Fruit fly (Drosophila melanogaster): ENCODE measurements around the gene CG7201.

The CG7201 gene

dm6 chr3L:8340264-8341095, 45.4 kb upstream of the CG7201 start, which contains the start of the genes Prim1 and CG7083 (continued):
- TF ChIP-seq Sry-β (GFP tag; optimal IDR thresholded peaks at IDR 0.05) (no peak), HLH3B (GFP tag; IDR thresholded peaks at IDR 0.05) (no peak; the same call in 1 of the 2 replicates), lmd (GFP tag; IDR thresholded peaks at IDR 0.05) (no peak), Dek (tag; optimal IDR thresholded peaks at IDR 0.05) (no peak), CG8924 (tag; optimal IDR thresholded peaks at IDR 0.05) (peak; percentile 49), CG11093 (GFP tag; IDR thresholded peaks at IDR 0.05) (no peak), CG9876 (GFP tag; optimal IDR thresholded peaks at IDR 0.05) (peak; percentile 18), sr (GFP tag; IDR thresholded peaks at IDR 0.05) (no peak), Chrac-16 (GFP tag; optimal IDR thresholded peaks at IDR 0.05) (peak; percentile 55), sisA (GFP tag; IDR thresholded peaks at IDR 0.05) (0 out of 2 replicates have a peak, but pooled peaks have one; percentile 22), ranshi (GFP tag; IDR thresholded peaks at IDR 0.05) (0 out of 2 replicates have a peak, but pooled peaks have one; percentile 41), Max (GFP tag; optimal IDR thresholded peaks at IDR 0.05) (peak; percentile 72), nau (GFP tag; optimal IDR thresholded peaks at IDR 0.05) (no peak), Bgb (GFP tag; IDR thresholded peaks at IDR 0.05; ENCODE audit: partially characterized antibody) (peak; percentile 29; the same call in 1 of the 2 replicates), onecut (GFP tag; IDR thresholded peaks at IDR 0.05) (peak; percentile 24; the same call in 1 of the 2 replicates), toy (GFP tag; IDR thresholded peaks at IDR 0.05) (no peak), CG34224 (GFP tag; IDR thresholded peaks at IDR 0.05; ENCODE audit: partially characterized antibody) (no peak), CG17912 (GFP tag; optimal IDR thresholded peaks at IDR 0.05) (no peak), en (GFP tag; optimal IDR thresholded peaks at IDR 0.05) (peak; percentile 32), Pdp1 (GFP tag; optimal IDR thresholded peaks at IDR 0.05) (peak; percentile 57 to 90), schlank (tag; optimal IDR thresholded peaks at IDR 0.05) (no peak), CG2712 (tag; optimal IDR thresholded peaks at IDR 0.05) (peak; percentile 55), Antp (GFP tag; optimal IDR thresholded peaks at IDR 0.05) (peak; percentile 60), peb (GFP tag; IDR thresholded peaks at IDR 0.05) (no peak), run (tag; optimal IDR thresholded peaks at IDR 0.05) (no peak), C15 (GFP tag; IDR thresholded peaks at IDR 0.05) (no peak), nerfin-1 (tag; optimal IDR thresholded peaks at IDR 0.05) (peak; percentile 46), Atf6 (GFP tag; IDR thresholded peaks at IDR 0.05) (peak; percentile 34; the same call in 1 of the 2 replicates), CG17385 (GFP tag; optimal IDR thresholded peaks at IDR 0.05) (peak; percentile 60), CG10959 (GFP tag; IDR thresholded peaks at IDR 0.05) (peak; percentile 32; the same call in 1 of the 2 replicates), org-1 (GFP tag; optimal IDR thresholded peaks at IDR 0.05) (no peak), CG30431 (GFP tag; optimal IDR thresholded peaks at IDR 0.05) (peak; percentile 23), CG9797 (GFP tag; optimal IDR thresholded peaks at IDR 0.05) (peak; percentile 19), CG12659 (GFP tag; optimal IDR thresholded peaks at IDR 0.05) (peak; percentile 47), Fer1 (GFP tag; optimal IDR thresholded peaks at IDR 0.05) (peak; percentile 59), Meics (GFP tag; optimal IDR thresholded peaks at IDR 0.05) (peak; percentile 58), BtbVII (GFP tag; optimal IDR thresholded peaks at IDR 0.05) (peak; percentile 44), esg (GFP tag; conservative IDR thresholded peaks at IDR 0.05) (no peak), Dip3 (GFP tag; optimal IDR thresholded peaks at IDR 0.05) (peak; percentile 22), CG4617 (GFP tag; optimal IDR thresholded peaks at IDR 0.05; ENCODE audit: borderline replicate concordance) (peak; percentile 84), fd96Cb (tag; optimal IDR thresholded peaks at IDR 0.05) (no peak), CG10979 (tag; optimal IDR thresholded peaks at IDR 0.05) (peak; percentile 50), sima (GFP tag; optimal IDR thresholded peaks at IDR 0.05) (no peak), eve (GFP tag; optimal IDR thresholded peaks at IDR 0.05) (no peak), fd3F (GFP tag; optimal IDR thresholded peaks at IDR 0.05) (no peak), CG4707 (GFP tag; optimal IDR thresholded peaks at IDR 0.05) (no peak), B-H2 (GFP tag; optimal IDR thresholded peaks at IDR 0.05) (peak; percentile 55), Hr3 (GFP tag; optimal IDR thresholded peaks at IDR 0.05) (peak; percentile 49), bigmax (GFP tag; optimal IDR thresholded peaks at IDR 0.05) (no peak)

Data from whole organism, embryonic.